Fruit fly (Drosophila melanogaster) whole organism, embryonic: Measurements from ENCODE around the gene Prp16.

Experiments used
- CG1024 ChIP-seq: fragments of 200-800 bp; sonication (Bioruptor generic); IDR thresholded peaks from 2 replicates; pipeline ENCODE4 v1.3.6; 2022; ENCODE audit warnings: missing biosample characterization, missing genetic modification characterization
- CG12769 ChIP-seq: fragments of 200-800 bp; sonication (Bioruptor generic); optimal IDR thresholded peaks from 2 replicates; lab custom pipeline; 2019; ENCODE audit warnings: missing biosample characterization, mild to moderate bottlenecking, missing genetic modification characterization, moderate library complexity
- CG14710 ChIP-seq: fragments of 200-800 bp; sonication (Bioruptor generic); optimal IDR thresholded peaks from 3 replicates; lab custom pipeline; 2019; ENCODE audit warnings: missing biosample characterization, mild to moderate bottlenecking, missing genetic modification characterization, moderate library complexity
- CG15514 ChIP-seq: fragments of 200-800 bp; sonication (Bioruptor generic); optimal IDR thresholded peaks from 3 replicates; lab custom pipeline; 2017; ENCODE audit warnings: missing biosample characterization, missing genetic modification characterization, mild to moderate bottlenecking, moderate library complexity, missing genetic modification reagents
- CG1603 ChIP-seq: fragments of 200-800 bp; sonication (Bioruptor generic); optimal IDR thresholded peaks from 2 replicates; lab custom pipeline; 2019; ENCODE audit warnings: missing biosample characterization, mild to moderate bottlenecking, missing genetic modification characterization, moderate library complexity
- CG16815 ChIP-seq: fragments of 200-800 bp; sonication (Bioruptor generic); optimal IDR thresholded peaks from 3 replicates; lab custom pipeline; 2017; ENCODE audit warnings: missing biosample characterization, mild to moderate bottlenecking, missing genetic modification characterization
- CG17328 ChIP-seq: fragments of 200-800 bp; sonication (Bioruptor generic); IDR thresholded peaks from 2 replicates; pipeline ENCODE4 v1.3.6; 2022; ENCODE audit warnings: missing biosample characterization, missing genetic modification characterization
- CG2199 ChIP-seq: fragments of 200-800 bp; sonication (Bioruptor generic); IDR thresholded peaks from 3 replicates; pipeline ENCODE4 v1.3.6; 2022; ENCODE audit warnings: missing biosample characterization, missing genetic modification characterization
- CG31388 ChIP-seq: fragments of 200-800 bp; sonication (Bioruptor generic); optimal IDR thresholded peaks from 2 replicates; lab custom pipeline; 2016; ENCODE audit warnings: missing biosample characterization, missing genetic modification characterization
- CG32772 ChIP-seq: fragments of 200-800 bp; sonication (Bioruptor generic); IDR thresholded peaks from 2 replicates; pipeline ENCODE4 v1.3.6; 2022; ENCODE audit warnings: missing biosample characterization, missing genetic modification characterization
- CG42726 ChIP-seq: fragments of 200-800 bp; sonication (Bioruptor generic); IDR thresholded peaks from 2 replicates; pipeline ENCODE4 v1.3.6; 2022; ENCODE audit warnings: missing biosample characterization, missing genetic modification characterization; ENCODE audit not compliant: partially characterized antibody
- CG4282 ChIP-seq: fragments of 200-800 bp; sonication (Bioruptor generic); optimal IDR thresholded peaks from 2 replicates; lab custom pipeline; 2016; ENCODE audit warnings: missing biosample characterization, missing genetic modification characterization
- CG4328 ChIP-seq: fragments of 200-800 bp; sonication (Bioruptor generic); optimal IDR thresholded peaks from 3 replicates; lab custom pipeline; 2017; ENCODE audit warnings: missing biosample characterization, missing genetic modification reagents, missing genetic modification characterization
- CG4854 ChIP-seq: fragments of 200-800 bp; sonication (Bioruptor generic); optimal IDR thresholded peaks from 2 replicates; lab custom pipeline; 2016; ENCODE audit warnings: missing biosample characterization, missing genetic modification characterization, inconsistent platforms
- CG8478 ChIP-seq: fragments of >200 bp; optimal IDR thresholded peaks from 2 replicates; lab custom pipeline; 2018
- CG9215 ChIP-seq: fragments of 200-800 bp; sonication (Bioruptor generic); IDR thresholded peaks from 2 replicates; pipeline ENCODE4 v1.3.6; 2022; ENCODE audit warnings: missing biosample characterization, missing genetic modification characterization
- CG9727 ChIP-seq: fragments of 200-800 bp; sonication (Bioruptor generic); optimal IDR thresholded peaks from 3 replicates; lab custom pipeline; 2017; ENCODE audit warnings: missing biosample characterization, mild to moderate bottlenecking, missing genetic modification characterization
- Chrac-16 ChIP-seq: fragments of 200-800 bp; sonication (Bioruptor generic); optimal IDR thresholded peaks from 3 replicates; lab custom pipeline; 2016; ENCODE audit warnings: missing biosample characterization, missing genetic modification characterization
- Dip2 ChIP-seq: fragments of 200-800 bp; sonication (Bioruptor generic); IDR thresholded peaks from 2 replicates; pipeline ENCODE4 v1.3.6; 2022; ENCODE audit warnings: missing biosample characterization, missing genetic modification characterization
- Doc3 ChIP-seq: fragments of 200-800 bp; sonication (Bioruptor generic); IDR thresholded peaks from 3 replicates; pipeline ENCODE4 v1.3.6; 2022; ENCODE audit warnings: missing biosample characterization, missing genetic modification characterization; ENCODE audit not compliant: partially characterized antibody
- Dp ChIP-seq: fragments of 200-800 bp; sonication (Bioruptor generic); optimal IDR thresholded peaks from 2 replicates; lab custom pipeline; 2018; ENCODE audit warnings: missing biosample characterization, mild to moderate bottlenecking, missing genetic modification characterization, moderate library complexity
- Drgx ChIP-seq: fragments of 200-800 bp; sonication (Bioruptor generic); IDR thresholded peaks from 2 replicates; pipeline ENCODE4 v1.3.6; 2022; ENCODE audit warnings: missing biosample characterization, missing genetic modification characterization
- ERR ChIP-seq: fragments of 200-800 bp; sonication (Bioruptor generic); optimal IDR thresholded peaks from 2 replicates; lab custom pipeline; 2016; ENCODE audit warnings: missing biosample characterization, missing genetic modification characterization
- Fer1 ChIP-seq: fragments of 200-800 bp; sonication (Bioruptor generic); optimal IDR thresholded peaks from 2 replicates; lab custom pipeline; 2017; ENCODE audit warnings: missing biosample characterization, mild to moderate bottlenecking, missing genetic modification characterization
- GATAe ChIP-seq: fragments of 200-800 bp; sonication (Bioruptor generic); conservative IDR thresholded peaks from 2 replicates; pipeline ENCODE4 v1.3.6; 2022; ENCODE audit warnings: missing biosample characterization, missing genetic modification characterization
- Gug ChIP-seq: fragments of 200-800 bp; sonication (Bioruptor generic); IDR thresholded peaks from 4 replicates; pipeline ENCODE4 v1.3.6; 2022; ENCODE audit warnings: missing biosample characterization, missing genetic modification characterization
- HHEX ChIP-seq: fragments of 200-800 bp; sonication (Bioruptor generic); optimal IDR thresholded peaks from 3 replicates; lab custom pipeline; 2017; ENCODE audit warnings: missing biosample characterization, mild to moderate bottlenecking, missing genetic modification characterization, missing genetic modification reagents
- HLH4C ChIP-seq: fragments of 200-800 bp; sonication (Bioruptor generic); IDR thresholded peaks from 3 replicates; pipeline ENCODE4 v1.3.6; 2022; ENCODE audit warnings: missing biosample characterization, missing genetic modification characterization; ENCODE audit not compliant: partially characterized antibody
- Kr ChIP-seq: fragments of 200-800 bp; sonication (Bioruptor generic); optimal IDR thresholded peaks from 2 replicates; lab custom pipeline; 2017; ENCODE audit warnings: missing biosample characterization, mild to moderate bottlenecking, missing genetic modification characterization
- Oaz ChIP-seq: fragments of 200-800 bp; sonication (Bioruptor generic); IDR thresholded peaks from 2 replicates; pipeline ENCODE4 v1.3.6; 2022; ENCODE audit warnings: missing biosample characterization, missing genetic modification characterization
- Opbp ChIP-seq: fragments of 200-800 bp; sonication (Bioruptor generic); IDR thresholded peaks from 3 replicates; pipeline ENCODE4 v1.3.6; 2022; ENCODE audit warnings: missing biosample characterization, missing genetic modification characterization; ENCODE audit not compliant: partially characterized antibody
- Optix ChIP-seq: fragments of 200-800 bp; sonication (Bioruptor generic); IDR thresholded peaks from 3 replicates; pipeline ENCODE4 v1.3.6; 2022; ENCODE audit warnings: missing biosample characterization, missing genetic modification characterization
- Pdp1 ChIP-seq, 2 experiments: fragments of 200-800 bp; sonication (Bioruptor generic); optimal IDR thresholded peaks; 3 replicates each; lab custom pipeline; 2016; ENCODE audit warnings: missing biosample characterization in 2 of 2, missing genetic modification characterization in 2 of 2, mild to moderate bottlenecking in 1 of 2, moderate library complexity in 1 of 2
- ac ChIP-seq: fragments of 200-800 bp; sonication (Bioruptor generic); optimal IDR thresholded peaks from 3 replicates; lab custom pipeline; 2017; ENCODE audit warnings: missing biosample characterization, mild to moderate bottlenecking, missing genetic modification characterization
- cg ChIP-seq: fragments of 200-800 bp; sonication (Bioruptor generic); optimal IDR thresholded peaks from 3 replicates; lab custom pipeline; 2019; ENCODE audit warnings: missing biosample characterization, mild to moderate bottlenecking, missing genetic modification characterization, moderate library complexity
- dpn ChIP-seq, 2 experiments: fragments of 200-800 bp; sonication (Bioruptor generic); optimal IDR thresholded peaks; 3 replicates each; lab custom pipeline; 2016; ENCODE audit warnings: missing biosample characterization in 2 of 2, missing genetic modification characterization in 2 of 2
- fd96Cb ChIP-seq: fragments of 200-800 bp; sonication (Bioruptor generic); optimal IDR thresholded peaks from 2 replicates; lab custom pipeline; 2018; ENCODE audit warnings: missing biosample characterization, mild to moderate bottlenecking, missing genetic modification characterization, moderate library complexity
- gem ChIP-seq: fragments of 200-800 bp; sonication (Bioruptor generic); optimal IDR thresholded peaks from 2 replicates; lab custom pipeline; 2019; ENCODE audit warnings: missing biosample characterization, mild to moderate bottlenecking, missing genetic modification characterization, moderate library complexity
- insv ChIP-seq, 2 experiments: fragments of 200-800 bp; sonication (Bioruptor generic); optimal IDR thresholded peaks; 3 replicates each; lab custom pipeline; 2016 to 2018; ENCODE audit warnings: missing biosample characterization in 2 of 2, missing genetic modification characterization in 2 of 2
- kah ChIP-seq: fragments of 200-800 bp; sonication (Bioruptor generic); optimal IDR thresholded peaks from 2 replicates; lab custom pipeline; 2018; ENCODE audit warnings: missing biosample characterization, mild to moderate bottlenecking, missing genetic modification characterization
- luna ChIP-seq: fragments of 200-800 bp; sonication (Bioruptor generic); optimal IDR thresholded peaks from 2 replicates; lab custom pipeline; 2016; ENCODE audit warnings: missing biosample characterization, missing genetic modification characterization
- odd ChIP-seq: fragments of 200-800 bp; sonication (Bioruptor generic); optimal IDR thresholded peaks from 2 replicates; lab custom pipeline; 2017; ENCODE audit warnings: missing biosample characterization, mild to moderate bottlenecking, missing genetic modification characterization
- pan ChIP-seq, 4 experiments: fragments of >200 bp in 3 of 4; fragments of 200-800 bp in 1 of 4; sonication (Bioruptor generic) in 1 of 4; optimal IDR thresholded peaks in 3 of 4; IDR thresholded peaks in 1 of 4; 2 replicates each; pipeline versions ENCODE4 v1.3.6 to Lab custom; 2017 to 2022; ENCODE audit warnings: missing biosample characterization in 2 of 4, missing genetic modification characterization in 2 of 4, mixed read lengths in 1 of 4
- pho ChIP-seq: fragments of 200-800 bp; sonication (Bioruptor generic); optimal IDR thresholded peaks from 2 replicates; lab custom pipeline; 2016; ENCODE audit warnings: missing biosample characterization, missing genetic modification characterization
- sr ChIP-seq: fragments of 200-800 bp; sonication (Bioruptor generic); IDR thresholded peaks from 3 replicates; pipeline ENCODE4 v1.3.6; 2022; ENCODE audit warnings: missing biosample characterization, missing genetic modification characterization
- tx ChIP-seq: fragments of 200-800 bp; sonication (Bioruptor generic); optimal IDR thresholded peaks from 2 replicates; lab custom pipeline; 2016; ENCODE audit warnings: missing biosample characterization, missing genetic modification characterization
- usp ChIP-seq: fragments of >200 bp; optimal IDR thresholded peaks from 2 replicates; lab custom pipeline; 2017; ENCODE audit warnings: missing biosample characterization, missing genetic modification characterization
- zfh1 ChIP-seq: fragments of 200-800 bp; sonication (Bioruptor generic); IDR thresholded peaks from 3 replicates; pipeline ENCODE4 v1.3.6; 2022; ENCODE audit warnings: missing biosample characterization, missing genetic modification characterization

The Prp16 gene

dm6 chrX:14208426-14209208 lies 7.5 kb downstream of the Prp16 start (continued):
- TF ChIP-seq gem (tag; lab: Kevin White, UChicago) (peak; percentile 80), Doc3 (no peak), Dp (GFP tag; lab: Kevin White, UChicago) (no peak), CG17328 (GFP tag; lab: Robert Waterston, UW) (peak; percentile 79), fd96Cb (peak; percentile 71), Pdp1 (GFP tag; optimal IDR thresholded peaks at IDR 0.05; lab: Kevin White, UChicago) (peak; percentile 34 to 41), HLH4C (no peak), CG14710 (tag; lab: Kevin White, UChicago) (peak; percentile 77), CG15514 (GFP tag; lab: Kevin White, UChicago) (peak; percentile 27), CG1603 (peak; percentile 40), Optix (peak; percentile 51; the same call in 1 of the 3 replicates), HHEX (GFP tag; lab: Kevin White, UChicago) (peak; percentile 48), Opbp (GFP tag; lab: Robert Waterston, UW) (no peak), kah (peak; percentile 49), dpn (GFP tag; optimal IDR thresholded peaks at IDR 0.05; lab: Kevin White, UChicago) (peak; percentile 30 to 54), Kr (GFP tag; lab: Kevin White, UChicago) (no peak), Gug (GFP tag; lab: Robert Waterston, UW) (no peak), Chrac-16 (GFP tag; lab: Kevin White, UChicago) (no peak), odd (GFP tag; lab: Kevin White, UChicago) (peak; percentile 26), Dip2 (GFP tag; lab: Robert Waterston, UW) (no peak), CG42726 (GFP tag; lab: Robert Waterston, UW) (no peak), Oaz (no peak), CG16815 (no peak), insv (GFP tag; optimal IDR thresholded peaks at IDR 0.05; lab: Kevin White, UChicago) (no peak), zfh1 (GFP tag; lab: Robert Waterston, UW) (peak; percentile 60; the same call in 2 of the 3 replicates), luna (GFP tag; lab: Kevin White, UChicago) (no peak), tx (GFP tag; lab: Kevin White, UChicago) (no peak), usp (no peak), pan (optimal IDR thresholded peaks at IDR 0.05; lab: Kevin White, UChicago) (no peak), pan (GFP tag; optimal IDR thresholded peaks at IDR 0.05 in 1 of 2, IDR thresholded peaks at IDR 0.05 in 1 of 2) (peak in 1 of 2 experiments; percentile 58), Drgx (GFP tag; lab: Robert Waterston, UW) (peak; percentile 77), CG4328 (peak; percentile 50), GATAe (GFP tag; lab: Robert Waterston, UW) (peak; percentile 88), CG1024 (peak; percentile 55; the same call in 1 of the 2 replicates), CG8478 (lab: Kevin White, UChicago) (no peak), CG31388 (GFP tag; lab: Kevin White, UChicago) (no peak), CG4854 (no peak), CG2199 (no peak), CG32772 (peak; percentile 53), pho (GFP tag; lab: Kevin White, UChicago) (peak; percentile 4), CG9727 (GFP tag; lab: Kevin White, UChicago) (peak; percentile 73), CG9215 (GFP tag; lab: Robert Waterston, UW) (no peak), cg (GFP tag; lab: Kevin White, UChicago) (peak; percentile 63), CG12769 (tag; lab: Kevin White, UChicago) (peak; percentile 0), ERR (GFP tag; lab: Kevin White, UChicago) (no peak), Fer1 (GFP tag; lab: Kevin White, UChicago) (peak; percentile 33), ac (GFP tag; lab: Kevin White, UChicago) (peak; percentile 22), sr (GFP tag; lab: Robert Waterston, UW) (no peak), CG4282 (GFP tag; lab: Kevin White, UChicago) (no peak)
- TF ChIP-seq, all 482 proteins: peak for 239
